Worm (Caenorhabditis elegans) whole organism, L4/young adult: ENCODE results near the gene B0303.4.

Source experiments
- W03F9.2 ChIP-seq: fragments of 150-350 bp; optimal IDR thresholded peaks from 2 replicates; lab custom pipeline; 2014; ENCODE audit warnings: missing biosample characterization, missing genetic modification characterization
- dao-5 ChIP-seq: sonication (generic microtip); optimal IDR thresholded peaks from 2 replicates; lab custom pipeline; 2016; ENCODE audit warnings: missing genotype, missing genetic modification characterization, moderate library complexity, missing compliant biosample characterization
- him-1 ChIP-seq: sonication (generic microtip); optimal IDR thresholded peaks from 2 replicates; lab custom pipeline; 2016; ENCODE audit warnings: missing genotype, missing genetic modification reagents, missing genetic modification characterization, missing compliant biosample characterization

ce11 chrIII:8741955-8742354 is 52.3 kb downstream of the B0303.4 start:
- TF ChIP-seq W03F9.2 (tag; lab: Kevin White, UChicago) (no peak), him-1 (tag; lab: Kevin White, UChicago) (no peak), dao-5 (no peak)
